Worm (Caenorhabditis elegans) whole organism, late embryonic: Measurements from ENCODE around the gene srw-34.

Experiments
- F13H6.1 ChIP-seq: sonication (generic microtip); optimal IDR thresholded peaks from 2 replicates; lab custom pipeline; 2016; ENCODE audit warnings: missing genetic modification characterization, missing compliant biosample characterization
- ceh-14 ChIP-seq: sonication (generic microtip); optimal IDR thresholded peaks from 2 replicates; lab custom pipeline; 2016; ENCODE audit warnings: missing genotype, missing genetic modification characterization, missing compliant biosample characterization
- nfya-1 ChIP-seq: sonication (generic microtip); optimal IDR thresholded peaks from 2 replicates; lab custom pipeline; 2017; ENCODE audit warnings: missing genetic modification characterization, mild to moderate bottlenecking, missing compliant biosample characterization, antibody characterized with exemption, moderate library complexity
- pha-4 ChIP-seq: fragments of 150-350 bp; optimal IDR thresholded peaks from 2 replicates; lab custom pipeline; 2018; ENCODE audit warnings: missing biosample characterization, missing genetic modification reagents, missing genetic modification characterization

- no peak for TF ChIP-seq ceh-14 (tag; lab: Kevin White, UChicago)
- TF ChIP-seq F13H6.1 (tag; lab: Kevin White, UChicago), result no peak
- no peak for TF ChIP-seq pha-4 (tag; lab: Kevin White, UChicago)
- TF ChIP-seq nfya-1 (tag; lab: Kevin White, UChicago), result no peak
Measured at ce11 chrV:16527796-16528195, 5.7 kb upstream of the srw-34 start, which contains the start of gene F36D3.16.
